Fruit fly (Drosophila melanogaster): Measurements from ENCODE around the gene Pfdn2.

DNA sequence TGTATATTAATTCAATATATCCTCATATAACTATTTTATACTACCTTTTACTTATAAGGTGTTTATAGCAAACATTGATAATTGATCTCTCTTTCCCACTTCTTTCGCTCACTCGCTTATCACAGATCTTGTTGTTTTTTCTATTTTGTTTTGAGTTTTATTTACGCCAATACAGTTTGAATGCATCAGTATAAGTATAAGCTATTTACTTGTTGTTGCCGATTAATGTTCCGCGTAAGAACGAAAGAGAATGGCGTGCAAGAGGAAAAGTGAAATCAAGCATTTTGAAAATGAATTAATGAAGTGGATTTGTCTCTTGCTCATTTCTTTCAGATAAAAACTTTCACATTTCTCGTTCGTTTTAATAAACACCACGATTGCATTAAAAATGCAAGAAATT is 9.4 kb upstream of the Pfdn2 start:
- no peak for TF ChIP-seq Sox14 (GFP tag; optimal IDR thresholded peaks at IDR 0.05)
- TF ChIP-seq CG8119 (GFP tag; IDR thresholded peaks at IDR 0.05), result peak; percentile 24; the same call in 1 of the 3 replicates
- no peak for TF ChIP-seq eg (GFP tag; IDR thresholded peaks at IDR 0.05)
- TF ChIP-seq salr (GFP tag; optimal IDR thresholded peaks at IDR 0.05), result no peak
- TF ChIP-seq lz (GFP tag; optimal IDR thresholded peaks at IDR 0.05), result no peak
- no peak for TF ChIP-seq CG8319 (GFP tag; optimal IDR thresholded peaks at IDR 0.05)
- TF ChIP-seq CG15336 (GFP tag; IDR thresholded peaks at IDR 0.05), result no peak
- no peak for TF ChIP-seq achi (GFP tag; optimal IDR thresholded peaks at IDR 0.05)
- no peak for TF ChIP-seq CG6854 (GFP tag; optimal IDR thresholded peaks at IDR 0.05)
- TF ChIP-seq net (GFP tag; optimal IDR thresholded peaks at IDR 0.05), result no peak
- TF ChIP-seq Lpt (GFP tag; optimal IDR thresholded peaks at IDR 0.05), result no peak
- TF ChIP-seq CG10631 (GFP tag; optimal IDR thresholded peaks at IDR 0.05), result no peak
